Fruit fly (Drosophila melanogaster) whole organism, embryonic: ENCODE measurements around the gene CG15522.

Experiments
- CG11247 ChIP-seq: fragments of 200-800 bp; sonication (Bioruptor generic); IDR thresholded peaks from 2 replicates; pipeline ENCODE4 v1.3.6; 2022; ENCODE audit warnings: missing biosample characterization, missing genetic modification characterization
- CG11456 ChIP-seq: fragments of 200-800 bp; sonication (Bioruptor generic); IDR thresholded peaks from 3 replicates; pipeline ENCODE4 v1.3.6; 2022; ENCODE audit warnings: missing biosample characterization, missing genetic modification characterization
- CG11504 ChIP-seq: fragments of 200-800 bp; sonication (Bioruptor generic); optimal IDR thresholded peaks from 3 replicates; lab custom pipeline; 2019; ENCODE audit warnings: missing biosample characterization, mild to moderate bottlenecking, missing genetic modification characterization, moderate library complexity
- CG12299 ChIP-seq: fragments of 200-800 bp; sonication (Bioruptor generic); optimal IDR thresholded peaks from 2 replicates; lab custom pipeline; 2018; ENCODE audit warnings: missing biosample characterization, mild to moderate bottlenecking, missing genetic modification characterization
- CG14014 ChIP-seq: fragments of 200-800 bp; sonication (Bioruptor generic); IDR thresholded peaks from 2 replicates; pipeline ENCODE4 v1.3.6; 2022; ENCODE audit warnings: missing biosample characterization, missing genetic modification characterization
- CG14441 ChIP-seq: fragments of 200-800 bp; sonication (Bioruptor generic); IDR thresholded peaks from 2 replicates; pipeline ENCODE4 v1.3.6; 2022; ENCODE audit warnings: missing biosample characterization, missing genetic modification characterization
- CG17359 ChIP-seq: fragments of 200-800 bp; sonication (Bioruptor generic); optimal IDR thresholded peaks from 3 replicates; lab custom pipeline; 2018; ENCODE audit warnings: missing biosample characterization, mild to moderate bottlenecking, missing genetic modification characterization, moderate library complexity
- CG1792 ChIP-seq: fragments of 200-800 bp; sonication (Bioruptor generic); optimal IDR thresholded peaks from 2 replicates; lab custom pipeline; 2016; ENCODE audit warnings: missing biosample characterization, missing genetic modification characterization
- CG18599 ChIP-seq: fragments of 200-800 bp; sonication (Bioruptor generic); optimal IDR thresholded peaks from 3 replicates; lab custom pipeline; 2017; ENCODE audit warnings: missing biosample characterization, missing genetic modification characterization, mild to moderate bottlenecking, moderate library complexity, missing genetic modification reagents
- CG2120 ChIP-seq: fragments of 200-800 bp; sonication (Bioruptor generic); optimal IDR thresholded peaks from 3 replicates; lab custom pipeline; 2016; ENCODE audit warnings: missing biosample characterization, missing genetic modification characterization
- CG2129 ChIP-seq: fragments of 200-800 bp; sonication (Bioruptor generic); IDR thresholded peaks from 2 replicates; pipeline ENCODE4 v1.3.6; 2022; ENCODE audit warnings: missing biosample characterization, missing genetic modification characterization; ENCODE audit not compliant: partially characterized antibody
- CG32532 ChIP-seq: fragments of 200-800 bp; sonication (Bioruptor generic); IDR thresholded peaks from 2 replicates; pipeline ENCODE4 v1.3.6; 2022; ENCODE audit warnings: missing biosample characterization, missing genetic modification characterization
- CG3281 ChIP-seq: fragments of 200-800 bp; sonication (Bioruptor generic); optimal IDR thresholded peaks from 3 replicates; lab custom pipeline; 2017; ENCODE audit warnings: missing biosample characterization, mild to moderate bottlenecking, missing genetic modification characterization
- CG34376 ChIP-seq: fragments of 200-800 bp; sonication (Bioruptor generic); optimal IDR thresholded peaks from 2 replicates; lab custom pipeline; 2018; ENCODE audit warnings: missing biosample characterization, mild to moderate bottlenecking, missing genetic modification characterization
- CG42726 ChIP-seq: fragments of 200-800 bp; sonication (Bioruptor generic); IDR thresholded peaks from 2 replicates; pipeline ENCODE4 v1.3.6; 2022; ENCODE audit warnings: missing biosample characterization, missing genetic modification characterization; ENCODE audit not compliant: partially characterized antibody
- CG4617 ChIP-seq: fragments of 200-800 bp; sonication (Bioruptor generic); optimal IDR thresholded peaks from 3 replicates; lab custom pipeline; 2016; ENCODE audit warnings: missing biosample characterization, missing genetic modification characterization, borderline replicate concordance
- CG4730 ChIP-seq: fragments of 200-800 bp; sonication (Bioruptor generic); IDR thresholded peaks from 2 replicates; pipeline ENCODE4 v1.3.6; 2022; ENCODE audit warnings: missing biosample characterization, missing genetic modification characterization
- CG6272 ChIP-seq: fragments of 200-800 bp; sonication (Bioruptor generic); IDR thresholded peaks from 2 replicates; pipeline ENCODE4 v1.3.6; 2022; ENCODE audit warnings: missing biosample characterization, missing genetic modification characterization
- CG7556 ChIP-seq: fragments of 200-800 bp; sonication (Bioruptor generic); optimal IDR thresholded peaks from 2 replicates; lab custom pipeline; 2017; ENCODE audit warnings: missing biosample characterization, mild to moderate bottlenecking, missing genetic modification characterization
- CrebB ChIP-seq: fragments of 200-800 bp; sonication (Bioruptor generic); optimal IDR thresholded peaks from 3 replicates; lab custom pipeline; 2018; ENCODE audit warnings: missing biosample characterization, mild to moderate bottlenecking, missing genetic modification characterization
- Dbx ChIP-seq: fragments of 200-800 bp; sonication (Bioruptor generic); IDR thresholded peaks from 3 replicates; pipeline ENCODE4 v1.3.6; 2022; ENCODE audit warnings: missing biosample characterization, missing genetic modification characterization
- Dll ChIP-seq: fragments of 200-800 bp; sonication (Bioruptor generic); IDR thresholded peaks from 4 replicates; pipeline ENCODE4 v1.3.6; 2022; ENCODE audit warnings: missing biosample characterization, missing genetic modification characterization; ENCODE audit not compliant: partially characterized antibody
- Eip74EF ChIP-seq, 2 experiments: fragments of 200-800 bp in 1 of 2; fragments of >200 bp in 1 of 2; sonication (Bioruptor generic) in 1 of 2; optimal IDR thresholded peaks; 2 replicates each; lab custom pipeline; 2017 to 2019; ENCODE audit warnings: missing biosample characterization in 2 of 2, missing genetic modification characterization in 2 of 2, mild to moderate bottlenecking in 1 of 2, moderate library complexity in 1 of 2
- Hmr ChIP-seq: fragments of 200-800 bp; sonication (Bioruptor generic); optimal IDR thresholded peaks from 3 replicates; lab custom pipeline; 2017; ENCODE audit warnings: mild to moderate bottlenecking, missing biosample characterization, missing genetic modification reagents, missing genetic modification characterization
- Hsf ChIP-seq: fragments of 200-800 bp; sonication (Bioruptor generic); optimal IDR thresholded peaks from 3 replicates; lab custom pipeline; 2016; ENCODE audit warnings: missing biosample characterization, missing genetic modification characterization
- MBD-R2 ChIP-seq: fragments of 200-800 bp; sonication (Bioruptor generic); IDR thresholded peaks from 2 replicates; pipeline ENCODE4 v1.3.6; 2022; ENCODE audit warnings: missing biosample characterization, missing genetic modification characterization
- Neu2 ChIP-seq: fragments of 200-800 bp; sonication (Bioruptor generic); optimal IDR thresholded peaks from 3 replicates; lab custom pipeline; 2016; ENCODE audit warnings: missing biosample characterization, missing genetic modification characterization, borderline replicate concordance
- Ravus ChIP-seq: fragments of 200-800 bp; sonication (Bioruptor generic); IDR thresholded peaks from 2 replicates; pipeline ENCODE4 v1.3.6; 2022; ENCODE audit warnings: missing biosample characterization, missing genetic modification characterization
- Rfx ChIP-seq: fragments of 200-800 bp; sonication (Bioruptor generic); IDR thresholded peaks from 2 replicates; pipeline ENCODE4 v1.3.6; 2022; ENCODE audit warnings: missing biosample characterization, missing genetic modification characterization
- Rx ChIP-seq: fragments of 200-800 bp; sonication (Bioruptor generic); IDR thresholded peaks from 2 replicates; pipeline ENCODE4 v1.3.6; 2022; ENCODE audit warnings: missing biosample characterization, missing genetic modification characterization
- ase ChIP-seq: fragments of 200-800 bp; sonication (Bioruptor generic); IDR thresholded peaks from 3 replicates; pipeline ENCODE4 v1.3.6; 2022; ENCODE audit warnings: missing biosample characterization, missing genetic modification characterization
- bab2 ChIP-seq: fragments of 200-800 bp; sonication (Bioruptor generic); optimal IDR thresholded peaks from 2 replicates; lab custom pipeline; 2016; ENCODE audit warnings: missing biosample characterization, missing genetic modification characterization
- btn ChIP-seq: fragments of 200-800 bp; sonication (Bioruptor generic); optimal IDR thresholded peaks from 2 replicates; lab custom pipeline; 2016; ENCODE audit warnings: missing biosample characterization, missing genetic modification characterization
- cas ChIP-seq: fragments of 200-800 bp; sonication (Bioruptor generic); IDR thresholded peaks from 2 replicates; pipeline ENCODE4 v1.3.6; 2022; ENCODE audit warnings: missing biosample characterization, missing genetic modification characterization
- dysf ChIP-seq: fragments of 200-800 bp; sonication (Bioruptor generic); IDR thresholded peaks from 3 replicates; pipeline ENCODE4 v1.3.6; 2022; ENCODE audit warnings: missing biosample characterization, missing genetic modification characterization
- gsb ChIP-seq: fragments of 200-800 bp; sonication (Bioruptor generic); IDR thresholded peaks from 2 replicates; pipeline ENCODE4 v1.3.6; 2022; ENCODE audit warnings: missing biosample characterization, missing genetic modification characterization
- hkb ChIP-seq, 2 experiments: fragments of 200-800 bp in 1 of 2; fragments of >200 bp in 1 of 2; sonication (Bioruptor generic) in 1 of 2; IDR thresholded peaks in 1 of 2; optimal IDR thresholded peaks in 1 of 2; 2 replicates each; pipeline versions ENCODE4 v1.3.6 to Lab custom; 2017 to 2022; ENCODE audit warnings: missing biosample characterization in 1 of 2, missing genetic modification characterization in 1 of 2
- ind ChIP-seq: fragments of 200-800 bp; sonication (Bioruptor generic); optimal IDR thresholded peaks from 3 replicates; lab custom pipeline; 2016; ENCODE audit warnings: missing biosample characterization, missing genetic modification characterization
- lab ChIP-seq: fragments of 200-800 bp; sonication (Bioruptor generic); optimal IDR thresholded peaks from 3 replicates; lab custom pipeline; 2017; ENCODE audit warnings: missing biosample characterization, missing genetic modification characterization, mild to moderate bottlenecking, moderate library complexity, missing genetic modification reagents
- mam ChIP-seq: fragments of 200-800 bp; sonication (Bioruptor generic); optimal IDR thresholded peaks from 3 replicates; lab custom pipeline; 2016; ENCODE audit warnings: missing biosample characterization, missing genetic modification characterization
- nerfin-2 ChIP-seq: fragments of 200-800 bp; sonication (Bioruptor generic); IDR thresholded peaks from 2 replicates; pipeline ENCODE4 v1.3.6; 2022; ENCODE audit warnings: missing biosample characterization, missing genetic modification characterization; ENCODE audit not compliant: partially characterized antibody
- pan ChIP-seq, 4 experiments: fragments of >200 bp in 3 of 4; fragments of 200-800 bp in 1 of 4; sonication (Bioruptor generic) in 1 of 4; optimal IDR thresholded peaks in 3 of 4; IDR thresholded peaks in 1 of 4; 2 replicates each; pipeline versions ENCODE4 v1.3.6 to Lab custom; 2017 to 2022; ENCODE audit warnings: missing biosample characterization in 2 of 4, missing genetic modification characterization in 2 of 4, mixed read lengths in 1 of 4
- pfk ChIP-seq: fragments of 200-800 bp; sonication (Bioruptor generic); optimal IDR thresholded peaks from 2 replicates; lab custom pipeline; 2018; ENCODE audit warnings: missing biosample characterization, mild to moderate bottlenecking, missing genetic modification characterization, moderate library complexity
- prd ChIP-seq, 3 experiments: fragments of >200 bp in 2 of 3; fragments of 200-800 bp in 1 of 3; sonication (Bioruptor generic) in 1 of 3; optimal IDR thresholded peaks in 2 of 3; IDR thresholded peaks in 1 of 3; 2 replicates in 2 of 3; 3 replicates in 1 of 3; pipeline versions ENCODE4 v1.3.6 to Lab custom; 2017 to 2022; ENCODE audit warnings: missing biosample characterization in 1 of 3, missing genetic modification characterization in 1 of 3
- slbo ChIP-seq: fragments of 200-800 bp; sonication (Bioruptor generic); IDR thresholded peaks from 2 replicates; pipeline ENCODE4 v1.3.6; 2022; ENCODE audit warnings: missing biosample characterization, missing genetic modification characterization
- usp ChIP-seq: fragments of >200 bp; optimal IDR thresholded peaks from 2 replicates; lab custom pipeline; 2017; ENCODE audit warnings: missing biosample characterization, missing genetic modification characterization
- vfl ChIP-seq: fragments of 200-800 bp; sonication (Bioruptor generic); optimal IDR thresholded peaks from 2 replicates; lab custom pipeline; 2016; ENCODE audit warnings: missing biosample characterization, missing genetic modification characterization
- wdn ChIP-seq: fragments of 200-800 bp; sonication (Bioruptor generic); IDR thresholded peaks from 2 replicates; pipeline ENCODE4 v1.3.6; 2022; ENCODE audit warnings: missing biosample characterization, missing genetic modification characterization

Gene CG15522

dm6 chr3R:29935756-29936155 is 8.7 kb downstream of the CG15522 start, which contains the start of the genes eIF2Balpha and Vps13B (continued):
- TF ChIP-seq CG11504 (tag; lab: Kevin White, UChicago) (no peak), vfl (GFP tag; lab: Kevin White, UChicago) (no peak), btn (GFP tag; lab: Kevin White, UChicago) (no peak), Hsf (GFP tag; lab: Kevin White, UChicago) (no peak), MBD-R2 (peak; percentile 98), cas (GFP tag; lab: Robert Waterston, UW) (no peak), CG14441 (GFP tag; lab: Robert Waterston, UW) (no peak), CG42726 (peak; percentile 65; the same call in 1 of the 2 replicates), ind (GFP tag; lab: Kevin White, UChicago) (no peak), CG4617 (no peak), CG17359 (tag; lab: Kevin White, UChicago) (no peak), CG4730 (GFP tag; lab: Robert Waterston, UW) (no peak), Neu2 (GFP tag; lab: Kevin White, UChicago) (no peak), bab2 (GFP tag; lab: Kevin White, UChicago) (no peak), pfk (GFP tag; lab: Kevin White, UChicago) (no peak), pan (optimal IDR thresholded peaks at IDR 0.05; lab: Kevin White, UChicago) (no peak), pan (GFP tag; optimal IDR thresholded peaks at IDR 0.05 in 1 of 2, IDR thresholded peaks at IDR 0.05 in 1 of 2) (no peak), Ravus (no peak), CG34376 (GFP tag; lab: Kevin White, UChicago) (no peak), Dll (GFP tag; lab: Robert Waterston, UW) (peak; percentile 83), CrebB (tag; lab: Kevin White, UChicago) (no peak)

- TF ChIP-seq Rx (GFP tag; lab: Robert Waterston, UW) (no peak), CG18599 (peak; percentile 56), CG1792 (GFP tag; lab: Kevin White, UChicago) (no peak), ase (GFP tag; lab: Robert Waterston, UW) (no peak), CG11247 (GFP tag; lab: Robert Waterston, UW) (0 out of 2 replicates have a peak, but pooled peaks have one; percentile 29), dysf (GFP tag; lab: Robert Waterston, UW) (peak; percentile 52; the same call in 2 of the 3 replicates), CG2129 (GFP tag; lab: Robert Waterston, UW) (no peak), CG11456 (GFP tag; lab: Robert Waterston, UW) (peak; percentile 29; the same call in 1 of the 3 replicates), slbo (GFP tag; lab: Robert Waterston, UW) (peak; percentile 48), CG11504 (tag; lab: Kevin White, UChicago) (peak; percentile 11), gsb (GFP tag; lab: Robert Waterston, UW) (no peak), prd (optimal IDR thresholded peaks at IDR 0.05; lab: Kevin White, UChicago) (no peak), prd (GFP tag; IDR thresholded peaks at IDR 0.05; lab: Robert Waterston, UW) (0 out of 3 replicates have a peak, but pooled peaks have one; percentile 11), CG3281 (GFP tag; lab: Kevin White, UChicago) (peak; percentile 3), wdn (GFP tag; lab: Robert Waterston, UW) (peak; percentile 38; the same call in 1 of the 2 replicates), nerfin-2 (GFP tag; lab: Robert Waterston, UW) (no peak), Hmr (GFP tag; lab: Kevin White, UChicago) (peak; percentile 1), mam (GFP tag; lab: Kevin White, UChicago) (no peak), Dbx (0 out of 3 replicates have a peak, but pooled peaks have one; percentile 15), CG6272 (no peak), Rfx (peak; percentile 44; the same call in 1 of the 2 replicates), CG7556 (peak; percentile 4), CG14441 (GFP tag; lab: Robert Waterston, UW) (0 out of 2 replicates have a peak, but pooled peaks have one; percentile 26), Eip74EF (GFP tag; optimal IDR thresholded peaks at IDR 0.05; lab: Kevin White, UChicago) (no peak), CG12299 (tag; lab: Kevin White, UChicago) (no peak), CG14014 (GFP tag; lab: Robert Waterston, UW) (0 out of 2 replicates have a peak, but pooled peaks have one; percentile 31), CG2120 (GFP tag; lab: Kevin White, UChicago) (peak; percentile 35), CG32532 (GFP tag; lab: Robert Waterston, UW) (0 out of 2 replicates have a peak, but pooled peaks have one; percentile 16), hkb (optimal IDR thresholded peaks at IDR 0.05; lab: Kevin White, UChicago) (no peak), hkb (GFP tag; IDR thresholded peaks at IDR 0.05; lab: Robert Waterston, UW) (peak; percentile 55), usp (GFP tag; lab: Kevin White, UChicago) (no peak), lab (GFP tag; lab: Kevin White, UChicago) (peak; percentile 30)
Measured at dm6 chr3R:29959329-29959728, 32.3 kb downstream of the CG15522 start.
